Worm (Caenorhabditis elegans) whole organism, L3 larva: ENCODE data around the gene B0554.2.
A peak's percentile ranks its signal among the peaks of the same experiment; 100 is the strongest.

Experiments used
- R02D3.7 ChIP-seq: fragments of 150-350 bp; optimal IDR thresholded peaks from 2 replicates; lab custom pipeline; 2014; ENCODE audit warnings: missing biosample characterization, missing genetic modification characterization
- ZK546.5 ChIP-seq: sonication (generic microtip); optimal IDR thresholded peaks from 2 replicates; lab custom pipeline; 2017; ENCODE audit warnings: missing biosample characterization, missing genetic modification characterization
- aly-2 ChIP-seq: fragments of 150-350 bp; optimal IDR thresholded peaks from 2 replicates; lab custom pipeline; 2014; ENCODE audit warnings: missing biosample characterization, missing genetic modification characterization
- ceh-16 ChIP-seq: sonication (generic microtip); optimal IDR thresholded peaks from 2 replicates; lab custom pipeline; 2017; ENCODE audit warnings: missing biosample characterization, missing genetic modification characterization
- ceh-28 ChIP-seq: fragments of 150-350 bp; optimal IDR thresholded peaks from 2 replicates; lab custom pipeline; 2014; ENCODE audit warnings: missing biosample characterization, missing genetic modification reagents, missing genetic modification characterization
- ceh-82 ChIP-seq: fragments of 150-350 bp; optimal IDR thresholded peaks from 2 replicates; lab custom pipeline; 2014; ENCODE audit warnings: missing biosample characterization, missing genetic modification characterization
- ceh-9 ChIP-seq: sonication (generic microtip); optimal IDR thresholded peaks from 2 replicates; lab custom pipeline; 2018; ENCODE audit warnings: missing biosample characterization, missing genetic modification characterization
- daf-12 ChIP-seq: fragments of 150-350 bp; optimal IDR thresholded peaks from 2 replicates; lab custom pipeline; 2014; ENCODE audit warnings: missing biosample characterization, missing genetic modification reagents, missing genetic modification characterization
- egl-27 ChIP-seq: sonication (generic microtip); optimal IDR thresholded peaks from 4 replicates; lab custom pipeline; 2017; ENCODE audit warnings: missing biosample characterization, missing genetic modification reagents, missing genetic modification characterization
- egl-5 ChIP-seq: fragments of 150-350 bp; optimal IDR thresholded peaks from 2 replicates; lab custom pipeline; 2017; ENCODE audit warnings: missing biosample characterization, missing genetic modification reagents, missing genetic modification characterization, inconsistent platforms
- elt-1 ChIP-seq: fragments of 150-350 bp; optimal IDR thresholded peaks from 2 replicates; lab custom pipeline; 2014; ENCODE audit warnings: missing biosample characterization, missing genetic modification characterization
- elt-2 ChIP-seq: sonication (generic microtip); optimal IDR thresholded peaks from 2 replicates; lab custom pipeline; 2016; ENCODE audit warnings: missing genetic modification reagents, mild to moderate bottlenecking, missing genetic modification characterization, missing compliant biosample characterization
- eor-1 ChIP-seq, 2 experiments: fragments of 150-350 bp; optimal IDR thresholded peaks; 2 replicates each; lab custom pipeline; 2014 to 2018; ENCODE audit warnings: missing biosample characterization in 2 of 2, missing genetic modification characterization in 2 of 2
- fkh-10 ChIP-seq: sonication (generic microtip); optimal IDR thresholded peaks from 2 replicates; lab custom pipeline; 2017; ENCODE audit warnings: missing biosample characterization, missing genetic modification reagents, missing genetic modification characterization
- fkh-2 ChIP-seq: fragments of 150-350 bp; optimal IDR thresholded peaks from 2 replicates; lab custom pipeline; 2014; ENCODE audit warnings: missing biosample characterization, missing genetic modification reagents, missing genetic modification characterization
- hmg-11 ChIP-seq: sonication (generic microtip); optimal IDR thresholded peaks from 2 replicates; lab custom pipeline; 2016; ENCODE audit warnings: missing genetic modification characterization, missing compliant biosample characterization
- jun-1 ChIP-seq: fragments of 150-350 bp; optimal IDR thresholded peaks from 2 replicates; lab custom pipeline; 2014; ENCODE audit warnings: missing biosample characterization, missing genetic modification reagents, missing genetic modification characterization
- lin-15B ChIP-seq: fragments of 150-350 bp; optimal IDR thresholded peaks from 2 replicates; lab custom pipeline; 2014; ENCODE audit warnings: missing biosample characterization, missing genetic modification characterization
- lin-39 ChIP-seq: fragments of 150-350 bp; optimal IDR thresholded peaks from 2 replicates; lab custom pipeline; 2018; ENCODE audit warnings: missing biosample characterization, missing genetic modification reagents, missing genetic modification characterization
- mml-1 ChIP-seq: fragments of 150-350 bp; sonication (generic microtip); optimal IDR thresholded peaks from 3 replicates; lab custom pipeline; 2014; ENCODE audit warnings: missing biosample characterization, missing genetic modification characterization
- nfya-1 ChIP-seq: sonication (generic microtip); optimal IDR thresholded peaks from 2 replicates; lab custom pipeline; 2017; ENCODE audit warnings: missing genetic modification characterization, mild to moderate bottlenecking, missing compliant biosample characterization, antibody characterized with exemption, moderate library complexity; ENCODE audit not compliant: insufficient read depth
- nhr-11 ChIP-seq: fragments of 150-350 bp; optimal IDR thresholded peaks from 2 replicates; lab custom pipeline; 2014; ENCODE audit warnings: missing biosample characterization, missing genetic modification characterization
- nhr-23 ChIP-seq: fragments of 150-350 bp; optimal IDR thresholded peaks from 2 replicates; lab custom pipeline; 2014; ENCODE audit warnings: missing biosample characterization, missing genetic modification reagents, missing genetic modification characterization
- nhr-237 ChIP-seq: fragments of 150-350 bp; optimal IDR thresholded peaks from 2 replicates; lab custom pipeline; 2014; ENCODE audit warnings: missing biosample characterization, missing genetic modification characterization
- nhr-28 ChIP-seq: fragments of 150-350 bp; optimal IDR thresholded peaks from 2 replicates; lab custom pipeline; 2014; ENCODE audit warnings: missing biosample characterization, missing genetic modification characterization
- nhr-43 ChIP-seq: sonication (generic microtip); optimal IDR thresholded peaks from 2 replicates; lab custom pipeline; 2016; ENCODE audit warnings: mild to moderate bottlenecking, missing genetic modification characterization, missing compliant biosample characterization; ENCODE audit not compliant: poor library complexity, severe bottlenecking
- nhr-77 ChIP-seq: fragments of 150-350 bp; optimal IDR thresholded peaks from 2 replicates; lab custom pipeline; 2014; ENCODE audit warnings: missing biosample characterization, missing genetic modification characterization
- pha-4 ChIP-seq: fragments of 150-350 bp; optimal IDR thresholded peaks from 2 replicates; lab custom pipeline; 2014; ENCODE audit warnings: missing biosample characterization, missing genetic modification reagents, missing genetic modification characterization
- pqm-1 ChIP-seq: fragments of 150-350 bp; optimal IDR thresholded peaks from 2 replicates; lab custom pipeline; 2017; ENCODE audit warnings: missing biosample characterization, missing genetic modification characterization, inconsistent platforms
- sea-2 ChIP-seq: fragments of 150-350 bp; sonication (generic microtip); optimal IDR thresholded peaks from 4 replicates; lab custom pipeline; 2014; ENCODE audit warnings: missing biosample characterization, missing genetic modification reagents, missing genetic modification characterization
- skn-1 ChIP-seq: fragments of 150-350 bp; optimal IDR thresholded peaks from 2 replicates; lab custom pipeline; 2014; ENCODE audit warnings: missing biosample characterization, missing genetic modification characterization
- tbx-2 ChIP-seq: sonication (generic microtip); optimal IDR thresholded peaks from 2 replicates; lab custom pipeline; 2016; ENCODE audit warnings: mild to moderate bottlenecking, missing genetic modification characterization, missing compliant biosample characterization
- unc-39 ChIP-seq: sonication (generic microtip); optimal IDR thresholded peaks from 4 replicates; lab custom pipeline; 2017; ENCODE audit warnings: missing biosample characterization, missing genetic modification characterization
- ztf-11 ChIP-seq: fragments of 150-350 bp; optimal IDR thresholded peaks from 2 replicates; lab custom pipeline; 2014; ENCODE audit warnings: missing biosample characterization, missing genetic modification characterization
- ztf-4 ChIP-seq: fragments of 150-350 bp; optimal IDR thresholded peaks from 2 replicates; lab custom pipeline; 2014; ENCODE audit warnings: missing biosample characterization, missing genetic modification characterization

The B0554.2 gene

DNA sequence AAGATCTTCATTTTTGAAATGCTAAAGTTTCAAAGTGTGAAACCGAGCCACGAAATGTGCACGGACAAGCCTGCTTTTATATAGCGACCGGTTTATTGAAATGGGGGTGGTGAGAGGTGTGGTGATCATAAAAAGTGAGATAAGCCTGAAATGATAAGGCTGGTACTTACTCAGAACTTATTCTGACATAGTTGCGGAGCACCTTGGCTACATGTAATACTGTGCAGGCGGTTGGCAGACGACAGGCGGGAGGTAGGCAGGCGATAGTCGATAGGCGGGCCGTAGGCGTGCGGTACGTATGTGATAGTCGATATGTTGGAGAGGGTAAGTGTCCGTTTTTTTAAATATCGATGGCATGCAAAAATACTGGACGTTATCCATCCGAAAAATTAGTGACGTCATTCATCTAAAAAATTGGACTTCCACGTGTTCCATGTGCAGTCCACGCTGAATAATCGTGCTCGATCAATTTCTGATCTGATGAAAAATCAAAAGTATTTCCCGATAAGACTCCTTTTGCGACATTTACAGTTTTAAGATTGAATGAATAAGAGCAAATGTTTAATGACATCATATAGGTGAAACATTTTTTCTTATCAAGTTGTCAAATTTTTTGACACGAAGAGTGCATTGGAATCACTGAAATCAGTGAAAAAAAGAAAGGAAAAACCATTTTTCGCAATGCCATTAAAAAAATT lies 16.2 kb upstream of the B0554.2 start, which contains the start of gene irg-8:
Gene irg-8 (minus strand): TSS at position 51 of the 698 bp plus-strand sequence.
- TF ChIP-seq unc-39 (no peak), fkh-2 (no peak), pqm-1 (peak; percentile 25), lin-15B (tag; lab: Kevin White, UChicago) (no peak), nhr-43 (no peak), elt-2 (tag; lab: Kevin White, UChicago) (peak; percentile 77)

DNA sequence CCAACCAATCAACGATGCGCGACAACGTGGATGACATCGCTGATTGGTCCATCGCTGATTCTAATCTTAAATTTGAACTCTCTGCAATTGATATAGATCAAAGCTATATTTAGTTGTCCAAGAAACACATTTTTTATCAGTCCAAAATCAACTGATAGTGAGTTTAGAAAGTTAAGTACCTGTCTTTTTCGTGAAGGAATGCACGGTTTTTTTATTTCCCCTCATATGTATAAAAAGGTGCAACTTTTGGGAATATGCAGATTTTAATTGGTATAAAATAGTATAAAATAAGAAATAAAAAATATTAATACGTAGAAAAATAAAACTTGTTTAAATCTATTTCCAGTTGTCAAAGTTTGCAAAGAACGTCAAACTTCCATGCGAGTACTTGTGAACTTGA lies 15.6 kb upstream of the B0554.2 start, which contains the start of gene Y39D8A.1:
Gene Y39D8A.1 (plus strand): TSS at position 301 of the 400 bp plus-strand sequence.
- TF ChIP-seq mml-1 (tag; lab: Kevin White, UChicago) (no peak), ceh-28 (tag; lab: Kevin White, UChicago) (no peak), egl-27 (tag; lab: Kevin White, UChicago) (no peak), aly-2 (tag; lab: Kevin White, UChicago) (no peak), nhr-237 (tag; lab: Kevin White, UChicago) (no peak), egl-5 (no peak), tbx-2 (tag; lab: Kevin White, UChicago) (no peak), daf-12 (no peak), skn-1 (tag; lab: Kevin White, UChicago) (no peak), sea-2 (no peak), elt-1 (tag; lab: Kevin White, UChicago) (no peak), ceh-82 (tag; lab: Kevin White, UChicago) (no peak), fkh-10 (GFP tag; lab: Kevin White, UChicago) (no peak), ZK546.5 (tag; lab: Kevin White, UChicago) (no peak), nhr-77 (tag; lab: Kevin White, UChicago) (no peak), eor-1 (tag; optimal IDR thresholded peaks at IDR 0.05; lab: Kevin White, UChicago) (no peak), ceh-16 (no peak), nhr-43 (no peak), elt-2 (tag; lab: Kevin White, UChicago) (no peak)

DNA sequence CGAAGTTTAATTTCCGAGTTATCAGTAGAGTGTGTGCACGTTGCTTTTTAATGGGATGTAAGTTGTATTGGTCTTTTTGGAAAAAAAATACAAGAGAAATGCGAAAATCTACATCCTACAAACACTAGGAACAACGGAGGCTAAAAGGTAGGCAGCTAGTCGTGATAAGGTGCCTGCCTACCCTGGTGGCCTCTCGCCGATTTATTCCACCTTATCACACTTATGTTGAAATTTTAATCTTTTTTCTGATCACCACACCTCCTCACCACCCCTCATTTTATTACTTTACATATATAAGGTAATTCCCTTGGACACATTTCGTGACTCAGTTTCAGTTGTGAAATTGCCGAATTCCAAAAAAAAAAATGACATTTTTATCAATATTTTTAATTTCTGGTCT lies 11.9 kb upstream of the B0554.2 start, which contains the start of gene dod-20:
Gene dod-20 (plus strand): TSS at position 301 of the 400 bp plus-strand sequence.
- no peak for TF ChIP-seq lin-39 (tag; lab: Kevin White, UChicago)
- no peak for TF ChIP-seq hmg-11 (tag; lab: Kevin White, UChicago)
- no peak for TF ChIP-seq ztf-4 (tag; lab: Kevin White, UChicago)
- TF ChIP-seq ceh-16 = no peak
- peak; percentile 61 for TF ChIP-seq elt-2 (tag; lab: Kevin White, UChicago)
- no peak for TF ChIP-seq aly-2 (tag; lab: Kevin White, UChicago)

DNA sequence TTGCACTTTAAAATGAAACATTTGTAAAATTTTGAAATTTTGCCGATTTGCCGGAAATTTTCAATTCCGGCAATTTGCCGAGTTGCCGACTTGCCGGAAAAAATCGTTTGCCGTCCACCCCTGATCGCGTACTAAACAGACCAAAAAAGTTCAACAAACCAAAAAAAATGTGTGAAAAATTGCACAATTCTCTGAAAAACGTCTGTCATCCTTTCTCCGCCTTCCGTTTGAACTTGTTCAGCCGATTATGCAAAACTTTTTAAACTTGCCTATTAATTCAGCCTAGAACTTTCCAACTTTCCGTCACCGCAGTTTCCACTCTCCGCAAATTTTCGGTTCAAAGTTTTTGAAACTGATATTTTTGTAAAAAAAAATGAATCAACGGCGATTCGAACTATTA lies 9.9 kb upstream of the B0554.2 start, which contains the start of gene B0554.5:
Gene B0554.5 (plus strand): TSS at position 301 of the 400 bp plus-strand sequence.
- TF ChIP-seq nhr-23 (tag; lab: Kevin White, UChicago) = no peak
- no peak for TF ChIP-seq skn-1 (tag; lab: Kevin White, UChicago)
- TF ChIP-seq jun-1 = no peak
- TF ChIP-seq ceh-28 (tag; lab: Kevin White, UChicago) = no peak
- no peak for TF ChIP-seq nhr-28
- no peak for TF ChIP-seq daf-12
- no peak for TF ChIP-seq lin-39 (tag; lab: Kevin White, UChicago)
- no peak for TF ChIP-seq eor-1 (tag; optimal IDR thresholded peaks at IDR 0.05; lab: Kevin White, UChicago)
- TF ChIP-seq ztf-11 (tag; lab: Kevin White, UChicago) = no peak
- no peak for TF ChIP-seq aly-2 (tag; lab: Kevin White, UChicago)
- no peak for TF ChIP-seq pha-4 (tag; lab: Kevin White, UChicago)
- no peak for TF ChIP-seq nfya-1 (tag; lab: Kevin White, UChicago)
- TF ChIP-seq ceh-9 (tag; lab: Kevin White, UChicago) = no peak
- TF ChIP-seq mml-1 (tag; lab: Kevin White, UChicago) = no peak
- TF ChIP-seq lin-15B (tag; lab: Kevin White, UChicago) = no peak
- TF ChIP-seq nhr-11 = no peak
- TF ChIP-seq elt-1 (tag; lab: Kevin White, UChicago) = no peak
- no peak for TF ChIP-seq R02D3.7 (tag; lab: Kevin White, UChicago)
- TF ChIP-seq pqm-1 = no peak
- TF ChIP-seq, all 47 proteins: peak for 0
